Worm (Caenorhabditis elegans) whole organism, L4 larva: ENCODE data around the gene M05D6.1.

Experiments
- F37D6.2 ChIP-seq: sonication (generic microtip); optimal IDR thresholded peaks from 2 replicates; lab custom pipeline; 2016; ENCODE audit warnings: mild to moderate bottlenecking, missing genetic modification characterization, missing compliant biosample characterization
- F44E2.7 ChIP-seq: fragments of 200-800 bp; sonication (Bioruptor generic); IDR thresholded peaks from 2 replicates; pipeline ENCODE4 v2.1.2; 2022; ENCODE audit warnings: missing genetic modification characterization, missing compliant biosample characterization
- F49E8.2 ChIP-seq: sonication (generic microtip); optimal IDR thresholded peaks from 2 replicates; lab custom pipeline; 2016; ENCODE audit warnings: missing compliant biosample characterization, mild to moderate bottlenecking, missing genetic modification characterization, borderline replicate concordance
- T20F7.1 ChIP-seq: fragments of 200-800 bp; sonication (Bioruptor generic); optimal IDR thresholded peaks from 2 replicates; lab custom pipeline; 2018; ENCODE audit warnings: mild to moderate bottlenecking, missing genetic modification characterization, missing compliant biosample characterization
- ZK337.2 ChIP-seq: fragments of 200-800 bp; sonication (Bioruptor generic); IDR thresholded peaks from 2 replicates; pipeline ENCODE4 v1.3.6; 2022; ENCODE audit warnings: missing genetic modification reagents, missing genetic modification characterization, missing compliant biosample characterization
- arid-1 ChIP-seq: fragments of 200-800 bp; sonication (Bioruptor generic); conservative IDR thresholded peaks from 2 replicates; pipeline ENCODE4 v1.3.6; 2022; ENCODE audit warnings: missing genetic modification reagents, missing genetic modification characterization, missing compliant biosample characterization
- ceh-20 ChIP-seq: fragments of 200-800 bp; sonication (Bioruptor generic); IDR thresholded peaks from 2 replicates; pipeline ENCODE4 v1.3.6; 2022; ENCODE audit warnings: missing genetic modification reagents, missing genetic modification characterization, missing compliant biosample characterization
- ceh-28 ChIP-seq: fragments of 150-350 bp; optimal IDR thresholded peaks from 2 replicates; lab custom pipeline; 2014; ENCODE audit warnings: missing biosample characterization, missing genetic modification reagents, missing genetic modification characterization
- ceh-32 ChIP-seq: sonication (generic microtip); optimal IDR thresholded peaks from 2 replicates; lab custom pipeline; 2016; ENCODE audit warnings: mild to moderate bottlenecking, missing genetic modification characterization, missing compliant biosample characterization; ENCODE audit not compliant: poor library complexity
- ceh-44 ChIP-seq: fragments of 200-800 bp; sonication (Bioruptor generic); IDR thresholded peaks from 2 replicates; pipeline ENCODE4 v1.3.6; 2022; ENCODE audit warnings: missing genetic modification reagents, missing genetic modification characterization, missing compliant biosample characterization
- ceh-82 ChIP-seq: sonication (generic microtip); optimal IDR thresholded peaks from 2 replicates; lab custom pipeline; 2017; ENCODE audit warnings: missing biosample characterization, missing genetic modification characterization
- dmd-6 ChIP-seq: fragments of 200-800 bp; sonication (Bioruptor generic); IDR thresholded peaks from 2 replicates; pipeline ENCODE4 v1.3.6; 2022; ENCODE audit warnings: missing genetic modification reagents, missing genetic modification characterization, missing compliant biosample characterization
- dmd-9 ChIP-seq: fragments of 200-800 bp; sonication (Bioruptor generic); IDR thresholded peaks from 2 replicates; pipeline ENCODE4 v1.3.6; 2022; ENCODE audit warnings: missing genetic modification reagents, missing genetic modification characterization, missing compliant biosample characterization
- dpl-1 ChIP-seq: fragments of 150-350 bp; optimal IDR thresholded peaks from 2 replicates; lab custom pipeline; 2014; ENCODE audit warnings: missing biosample characterization, missing genetic modification reagents, missing genetic modification characterization
- duxl-1 ChIP-seq: sonication (generic microtip); optimal IDR thresholded peaks from 2 replicates; lab custom pipeline; 2016; ENCODE audit warnings: mild to moderate bottlenecking, missing genetic modification characterization, moderate library complexity, missing compliant biosample characterization; ENCODE audit not compliant: poor library complexity
- hif-1 ChIP-seq, 2 experiments: sonication (generic microtip); optimal IDR thresholded peaks; 2 replicates each; lab custom pipeline; 2016 to 2017; ENCODE audit warnings: missing compliant biosample characterization in 2 of 2, missing genetic modification characterization in 2 of 2, missing genetic modification reagents in 2 of 2, missing genotype in 2 of 2, mild to moderate bottlenecking in 1 of 2
- hlh-11 ChIP-seq: fragments of 200-800 bp; sonication (Bioruptor generic); optimal IDR thresholded peaks from 2 replicates; lab custom pipeline; 2018; ENCODE audit warnings: mild to moderate bottlenecking, missing genetic modification characterization, missing compliant biosample characterization
- hmg-1.1 ChIP-seq: fragments of 200-800 bp; sonication (Bioruptor generic); IDR thresholded peaks from 2 replicates; pipeline ENCODE4 v1.3.6; 2022; ENCODE audit warnings: missing genetic modification reagents, missing genetic modification characterization, missing compliant biosample characterization
- lin-13 ChIP-seq: fragments of 150-350 bp; optimal IDR thresholded peaks from 2 replicates; lab custom pipeline; 2014; ENCODE audit warnings: missing biosample characterization, missing genetic modification reagents, missing genetic modification characterization
- lin-15B ChIP-seq: fragments of 150-350 bp; sonication (generic microtip); optimal IDR thresholded peaks from 3 replicates; lab custom pipeline; 2014; ENCODE audit warnings: missing biosample characterization, missing genetic modification characterization
- lin-29 ChIP-seq: fragments of 200-800 bp; sonication (Bioruptor generic); IDR thresholded peaks from 2 replicates; pipeline ENCODE4 v1.3.6; 2022; ENCODE audit warnings: missing genetic modification reagents, missing genetic modification characterization, missing compliant biosample characterization
- lin-38 ChIP-seq: fragments of 200-800 bp; sonication (Bioruptor generic); IDR thresholded peaks from 2 replicates; pipeline ENCODE4 v1.3.6; 2022; ENCODE audit warnings: missing genetic modification reagents, missing genetic modification characterization, missing compliant biosample characterization
- lin-39 ChIP-seq: fragments of 150-350 bp; optimal IDR thresholded peaks from 2 replicates; lab custom pipeline; 2014; ENCODE audit warnings: missing biosample characterization, missing genetic modification reagents, missing genetic modification characterization
- lsy-2 ChIP-seq, 2 experiments: fragments of 150-350 bp in 1 of 2; sonication (generic microtip) in 1 of 2; optimal IDR thresholded peaks; 2 replicates each; lab custom pipeline; 2014 to 2017; ENCODE audit warnings: missing biosample characterization in 2 of 2, missing genetic modification characterization in 2 of 2
- madf-5 ChIP-seq, 2 experiments: fragments of 200-800 bp; sonication (Bioruptor generic); IDR thresholded peaks; 2 replicates each; pipeline ENCODE4 v1.3.6; 2022; ENCODE audit warnings: missing compliant biosample characterization in 2 of 2, missing genetic modification characterization in 2 of 2
- madf-9 ChIP-seq: fragments of 200-800 bp; sonication (Bioruptor generic); conservative IDR thresholded peaks from 2 replicates; pipeline ENCODE4 v1.3.6; 2022; ENCODE audit warnings: missing genetic modification reagents, missing genetic modification characterization, missing compliant biosample characterization
- mdl-1 ChIP-seq, 2 experiments: fragments of 150-350 bp in 1 of 2; sonication (generic microtip) in 1 of 2; optimal IDR thresholded peaks; 2 replicates each; lab custom pipeline; 2014 to 2017; ENCODE audit warnings: missing biosample characterization in 2 of 2, missing genetic modification characterization in 2 of 2
- mep-1 ChIP-seq: fragments of 150-350 bp; sonication (generic microtip); optimal IDR thresholded peaks from 3 replicates; lab custom pipeline; 2014; ENCODE audit warnings: missing biosample characterization, missing genetic modification characterization
- mes-2 ChIP-seq: sonication (generic microtip); optimal IDR thresholded peaks from 2 replicates; lab custom pipeline; 2016; ENCODE audit warnings: missing genotype, mild to moderate bottlenecking, missing genetic modification characterization, missing compliant biosample characterization; ENCODE audit not compliant: poor library complexity, severe bottlenecking
- mxl-3 ChIP-seq: fragments of 200-800 bp; sonication (Bioruptor generic); optimal IDR thresholded peaks from 2 replicates; lab custom pipeline; 2018; ENCODE audit warnings: mild to moderate bottlenecking, missing genetic modification characterization, missing compliant biosample characterization
- nhr-10 ChIP-seq: fragments of 150-350 bp; optimal IDR thresholded peaks from 2 replicates; lab custom pipeline; 2014; ENCODE audit warnings: missing biosample characterization, missing genetic modification characterization
- nhr-102 ChIP-seq: sonication (generic microtip); optimal IDR thresholded peaks from 2 replicates; lab custom pipeline; 2016; ENCODE audit warnings: mild to moderate bottlenecking, missing genetic modification characterization, moderate library complexity, missing compliant biosample characterization
- nhr-11 ChIP-seq: fragments of 150-350 bp; optimal IDR thresholded peaks from 2 replicates; lab custom pipeline; 2014; ENCODE audit warnings: missing biosample characterization, missing genetic modification characterization
- nhr-28 ChIP-seq: fragments of 150-350 bp; optimal IDR thresholded peaks from 2 replicates; lab custom pipeline; 2014; ENCODE audit warnings: missing biosample characterization, missing genetic modification characterization
- nhr-41 ChIP-seq: fragments of 200-800 bp; sonication (Bioruptor generic); IDR thresholded peaks from 2 replicates; pipeline ENCODE4 v1.3.6; 2022; ENCODE audit warnings: missing genetic modification reagents, missing genetic modification characterization, missing compliant biosample characterization
- nhr-76 ChIP-seq: fragments of 150-350 bp; optimal IDR thresholded peaks from 2 replicates; lab custom pipeline; 2014; ENCODE audit warnings: missing biosample characterization, missing genetic modification characterization
- pha-4 ChIP-seq, 2 experiments: fragments of 150-350 bp in 1 of 2; fragments of 200-800 bp in 1 of 2; sonication (Bioruptor generic) in 1 of 2; IDR thresholded peaks in 1 of 2; optimal IDR thresholded peaks in 1 of 2; 2 replicates each; pipeline versions ENCODE4 v1.3.6 to Lab custom; 2014 to 2022; ENCODE audit warnings: missing genetic modification characterization in 2 of 2, missing genetic modification reagents in 2 of 2, missing biosample characterization in 1 of 2, missing compliant biosample characterization in 1 of 2
- pqm-1 ChIP-seq: sonication (generic microtip); optimal IDR thresholded peaks from 2 replicates; lab custom pipeline; 2017; ENCODE audit warnings: missing biosample characterization, missing genetic modification characterization
- spr-1 ChIP-seq: sonication (generic microtip); optimal IDR thresholded peaks from 2 replicates; lab custom pipeline; 2016; ENCODE audit warnings: mild to moderate bottlenecking, missing genetic modification characterization, missing compliant biosample characterization
- unc-39 ChIP-seq: sonication (generic microtip); optimal IDR thresholded peaks from 2 replicates; lab custom pipeline; 2017; ENCODE audit warnings: missing biosample characterization, missing genetic modification characterization
- unc-62 ChIP-seq, 3 experiments: fragments of 150-350 bp in 1 of 3; sonication (generic microtip); optimal IDR thresholded peaks in 2 of 3; peaks in 1 of 3; 1 replicate in 1 of 3; 2 replicates in 2 of 3; lab custom pipeline; 2014 to 2017; ENCODE audit warnings: missing biosample characterization in 3 of 3, missing genetic modification characterization in 3 of 3, missing genetic modification reagents in 3 of 3, missing genotype in 1 of 3

The M05D6.1 gene

ce11 chrII:8475306-8475822 is at the start of gene M05D6.1, which contains the start of gene M05D6.3:
Gene M05D6.1, minus strand, starts transcription at chrII:8475406.
Gene M05D6.3, plus strand, starts transcription at chrII:8475772.
- TF ChIP-seq duxl-1 (no peak), T20F7.1 (no peak), nhr-76 (tag; lab: Kevin White, UChicago) (no peak), nhr-28 (tag; lab: Kevin White, UChicago) (no peak), unc-62 (GFP tag; optimal IDR thresholded peaks at IDR 0.05 in 1 of 2; lab: Kevin White, UChicago) (no peak), unc-62 (tag; optimal IDR thresholded peaks at IDR 0.05; lab: Kevin White, UChicago) (no peak), ceh-28 (no peak), arid-1 (no peak), hlh-11 (no peak), madf-5 (GFP tag; IDR thresholded peaks at IDR 0.05; lab: Robert Waterston, UW) (no peak), dmd-9 (no peak), ceh-32 (no peak), nhr-10 (tag; lab: Kevin White, UChicago) (no peak), F44E2.7 (no peak), spr-1 (tag; lab: Kevin White, UChicago) (no peak), nhr-11 (tag; lab: Kevin White, UChicago) (no peak)

ce11 chrII:8520625-8521024 is 45.4 kb upstream of the M05D6.1 start, which contains the start of gene cht-2:
Gene cht-2, plus strand, starts transcription at chrII:8520925.
- TF ChIP-seq pqm-1 (tag; lab: Kevin White, UChicago) (no peak), lin-38 (GFP tag; lab: Robert Waterston, UW) (no peak), nhr-41 (GFP tag; lab: Robert Waterston, UW) (no peak), madf-9 (GFP tag; lab: Robert Waterston, UW) (no peak), ceh-20 (GFP tag; lab: Robert Waterston, UW) (no peak), ceh-82 (tag; lab: Kevin White, UChicago) (no peak), F37D6.2 (tag; lab: Kevin White, UChicago) (no peak), nhr-11 (tag; lab: Kevin White, UChicago) (no peak)

ce11 chrII:8518210-8518609 is 43.0 kb upstream of the M05D6.1 start, which contains the start of gene T13H5.8:
Gene T13H5.8, plus strand, starts transcription at chrII:8518510.
- TF ChIP-seq lin-38 (GFP tag; lab: Robert Waterston, UW): peak; percentile 41; the same call in 1 of the 2 replicates
- no peak for TF ChIP-seq pqm-1 (tag; lab: Kevin White, UChicago)
- TF ChIP-seq, all 104 proteins: peak for 1

- TF ChIP-seq mxl-3 (peak; percentile 7), unc-39 (tag; lab: Kevin White, UChicago) (no peak), lsy-2 (tag; optimal IDR thresholded peaks at IDR 0.05; lab: Kevin White, UChicago) (peak in 1 of 2 experiments; percentile 92), nhr-28 (tag; lab: Kevin White, UChicago) (peak; percentile 54), F49E8.2 (no peak), hif-1 (tag; optimal IDR thresholded peaks at IDR 0.05; lab: Kevin White, UChicago) (peak in 1 of 2 experiments; percentile 79), dmd-6 (GFP tag; lab: Robert Waterston, UW) (peak; percentile 31; the same call in 1 of the 2 replicates), unc-62 (GFP tag; optimal IDR thresholded peaks at IDR 0.05 in 1 of 2; lab: Kevin White, UChicago) (peak in 1 of 2 experiments; percentile 96), unc-62 (tag; optimal IDR thresholded peaks at IDR 0.05; lab: Kevin White, UChicago) (no peak), pha-4 (GFP tag; IDR thresholded peaks at IDR 0.05; lab: Robert Waterston, UW) (peak; percentile 16; the same call in 1 of the 2 replicates), pha-4 (tag; optimal IDR thresholded peaks at IDR 0.05; lab: Kevin White, UChicago) (no peak), mdl-1 (tag; optimal IDR thresholded peaks at IDR 0.05; lab: Kevin White, UChicago) (peak in 1 of 2 experiments; percentile 18), hmg-1.1 (GFP tag; lab: Robert Waterston, UW) (no peak), ceh-28 (no peak), duxl-1 (peak; percentile 62), lin-39 (no peak), lin-38 (GFP tag; lab: Robert Waterston, UW) (peak; percentile 99), nhr-102 (tag; lab: Kevin White, UChicago) (peak; percentile 59), mes-2 (tag; lab: Kevin White, UChicago) (peak; percentile 97), lin-13 (peak; percentile 18), lin-29 (GFP tag; lab: Robert Waterston, UW) (no peak), dmd-9 (no peak), hlh-11 (peak; percentile 34), ZK337.2 (GFP tag; lab: Robert Waterston, UW) (peak; percentile 70; the same call in 1 of the 2 replicates), lin-15B (tag; lab: Kevin White, UChicago) (peak; percentile 24), mep-1 (tag; lab: Kevin White, UChicago) (peak; percentile 82), ceh-44 (GFP tag; lab: Robert Waterston, UW) (0 out of 2 replicates have a peak, but pooled peaks have one; percentile 57), dpl-1 (peak; percentile 70)
Measured at ce11 chrII:8516783-8517182, 41.6 kb upstream of the M05D6.1 start, which contains the start of gene rnh-2. Gene rnh-2, plus strand, starts transcription at chrII:8517150.
